Worm (Caenorhabditis elegans) whole organism, L4 larva: ENCODE results near the gene Y56A3A.22.
A peak's percentile ranks its signal among the peaks of the same experiment; 100 is the strongest.

ENCODE experiments used
- F49E8.2 ChIP-seq: sonication (generic microtip); optimal IDR thresholded peaks from 2 replicates; lab custom pipeline; 2016; ENCODE audit warnings: missing compliant biosample characterization, mild to moderate bottlenecking, missing genetic modification characterization, borderline replicate concordance
- R02D3.7 ChIP-seq: fragments of 150-350 bp; sonication (generic microtip); optimal IDR thresholded peaks from 3 replicates; lab custom pipeline; 2014; ENCODE audit warnings: missing biosample characterization, missing genetic modification characterization
- T20F7.1 ChIP-seq: fragments of 200-800 bp; sonication (Bioruptor generic); optimal IDR thresholded peaks from 2 replicates; lab custom pipeline; 2018; ENCODE audit warnings: mild to moderate bottlenecking, missing genetic modification characterization, missing compliant biosample characterization
- Y5F2A.4 ChIP-seq: fragments of 200-800 bp; sonication (Bioruptor generic); optimal IDR thresholded peaks from 2 replicates; lab custom pipeline; 2018; ENCODE audit warnings: mild to moderate bottlenecking, missing genetic modification characterization, missing compliant biosample characterization
- ZK546.5 ChIP-seq, 2 experiments: sonication (generic microtip); optimal IDR thresholded peaks; 2 replicates each; lab custom pipeline; 2017; ENCODE audit warnings: missing biosample characterization in 2 of 2, missing genetic modification characterization in 2 of 2
- aha-1 ChIP-seq: fragments of 150-350 bp; peaks from one replicate; lab custom pipeline; 2014; ENCODE audit warnings: missing biosample characterization, missing genetic modification characterization
- aly-2 ChIP-seq: sonication (generic microtip); optimal IDR thresholded peaks from 2 replicates; lab custom pipeline; 2018; ENCODE audit warnings: missing biosample characterization, missing genetic modification characterization
- ama-1 ChIP-seq: fragments of 150-350 bp; optimal IDR thresholded peaks from 2 replicates; lab custom pipeline; 2014; ENCODE audit warnings: inconsistent platforms, mixed read lengths
- attf-4 ChIP-seq: sonication (generic microtip); optimal IDR thresholded peaks from 3 replicates; lab custom pipeline; 2017; ENCODE audit warnings: missing biosample characterization, missing genetic modification characterization
- ceh-62 ChIP-seq: sonication (generic microtip); optimal IDR thresholded peaks from 2 replicates; lab custom pipeline; 2017; ENCODE audit warnings: missing biosample characterization, missing genetic modification characterization
- daf-16 ChIP-seq, 3 experiments: sonication (generic microtip); optimal IDR thresholded peaks; 2 replicates each; lab custom pipeline; 2016 to 2017; ENCODE audit warnings: missing genetic modification characterization in 3 of 3, missing genetic modification reagents in 3 of 3, mild to moderate bottlenecking in 2 of 3, missing compliant biosample characterization in 2 of 3, missing biosample characterization in 1 of 3, moderate library complexity in 1 of 3
- daf-19 ChIP-seq: fragments of 200-800 bp; sonication (Bioruptor generic); conservative IDR thresholded peaks from 2 replicates; pipeline ENCODE4 v1.3.6; 2022; ENCODE audit warnings: missing genetic modification characterization, missing compliant biosample characterization
- dmd-6 ChIP-seq: fragments of 200-800 bp; sonication (Bioruptor generic); IDR thresholded peaks from 2 replicates; pipeline ENCODE4 v1.3.6; 2022; ENCODE audit warnings: missing genetic modification reagents, missing genetic modification characterization, missing compliant biosample characterization
- dmd-8 ChIP-seq: fragments of 200-800 bp; sonication (Bioruptor generic); IDR thresholded peaks from 2 replicates; pipeline ENCODE4 v1.3.6; 2022; ENCODE audit warnings: missing genetic modification characterization, missing compliant biosample characterization
- dmd-9 ChIP-seq: fragments of 200-800 bp; sonication (Bioruptor generic); IDR thresholded peaks from 2 replicates; pipeline ENCODE4 v1.3.6; 2022; ENCODE audit warnings: missing genetic modification reagents, missing genetic modification characterization, missing compliant biosample characterization
- dve-1 ChIP-seq: sonication (generic microtip); optimal IDR thresholded peaks from 2 replicates; lab custom pipeline; 2017; ENCODE audit warnings: antibody characterized with exemption, mild to moderate bottlenecking, missing genetic modification characterization, missing compliant biosample characterization; ENCODE audit not compliant: insufficient read depth
- egl-43 ChIP-seq: fragments of 200-800 bp; sonication (Bioruptor generic); IDR thresholded peaks from 2 replicates; pipeline ENCODE4 v1.3.6; 2022; ENCODE audit warnings: missing genetic modification reagents, missing genetic modification characterization, missing compliant biosample characterization
- hif-1 ChIP-seq, 2 experiments: sonication (generic microtip); optimal IDR thresholded peaks; 2 replicates each; lab custom pipeline; 2016 to 2017; ENCODE audit warnings: missing compliant biosample characterization in 2 of 2, missing genetic modification characterization in 2 of 2, missing genetic modification reagents in 2 of 2, missing genotype in 2 of 2, mild to moderate bottlenecking in 1 of 2
- jun-1 ChIP-seq: fragments of 150-350 bp; optimal IDR thresholded peaks from 2 replicates; lab custom pipeline; 2014; ENCODE audit warnings: missing biosample characterization, missing genetic modification reagents, missing genetic modification characterization
- lim-7 ChIP-seq: fragments of 200-800 bp; sonication (Bioruptor generic); IDR thresholded peaks from 2 replicates; pipeline ENCODE4 v1.3.6; 2022; ENCODE audit warnings: missing genetic modification characterization, missing compliant biosample characterization
- lin-13 ChIP-seq: fragments of 150-350 bp; optimal IDR thresholded peaks from 2 replicates; lab custom pipeline; 2014; ENCODE audit warnings: missing biosample characterization, missing genetic modification reagents, missing genetic modification characterization
- lin-38 ChIP-seq: fragments of 200-800 bp; sonication (Bioruptor generic); IDR thresholded peaks from 2 replicates; pipeline ENCODE4 v1.3.6; 2022; ENCODE audit warnings: missing genetic modification reagents, missing genetic modification characterization, missing compliant biosample characterization
- lir-3 ChIP-seq: sonication (generic microtip); optimal IDR thresholded peaks from 2 replicates; lab custom pipeline; 2016; ENCODE audit warnings: mild to moderate bottlenecking, missing genetic modification characterization, missing compliant biosample characterization
- madf-9 ChIP-seq: fragments of 200-800 bp; sonication (Bioruptor generic); conservative IDR thresholded peaks from 2 replicates; pipeline ENCODE4 v1.3.6; 2022; ENCODE audit warnings: missing genetic modification reagents, missing genetic modification characterization, missing compliant biosample characterization
- mdl-1 ChIP-seq, 2 experiments: fragments of 150-350 bp in 1 of 2; sonication (generic microtip) in 1 of 2; optimal IDR thresholded peaks; 2 replicates each; lab custom pipeline; 2014 to 2017; ENCODE audit warnings: missing biosample characterization in 2 of 2, missing genetic modification characterization in 2 of 2
- mep-1 ChIP-seq: fragments of 150-350 bp; sonication (generic microtip); optimal IDR thresholded peaks from 3 replicates; lab custom pipeline; 2014; ENCODE audit warnings: missing biosample characterization, missing genetic modification characterization
- mes-2 ChIP-seq: sonication (generic microtip); optimal IDR thresholded peaks from 2 replicates; lab custom pipeline; 2016; ENCODE audit warnings: missing genotype, mild to moderate bottlenecking, missing genetic modification characterization, missing compliant biosample characterization; ENCODE audit not compliant: poor library complexity, severe bottlenecking
- mxl-2 ChIP-seq: fragments of 200-800 bp; sonication (Bioruptor generic); conservative IDR thresholded peaks from 2 replicates; pipeline ENCODE4 v1.3.6; 2022; ENCODE audit warnings: missing genetic modification reagents, missing genetic modification characterization, missing compliant biosample characterization
- nhr-102 ChIP-seq: sonication (generic microtip); optimal IDR thresholded peaks from 2 replicates; lab custom pipeline; 2016; ENCODE audit warnings: mild to moderate bottlenecking, missing genetic modification characterization, moderate library complexity, missing compliant biosample characterization
- nhr-111 ChIP-seq: fragments of 200-800 bp; sonication (Bioruptor generic); optimal IDR thresholded peaks from 2 replicates; lab custom pipeline; 2018; ENCODE audit warnings: mild to moderate bottlenecking, missing genetic modification characterization, missing compliant biosample characterization
- nhr-237 ChIP-seq: sonication (generic microtip); optimal IDR thresholded peaks from 2 replicates; lab custom pipeline; 2017; ENCODE audit warnings: missing biosample characterization, missing genetic modification characterization
- nhr-41 ChIP-seq: fragments of 200-800 bp; sonication (Bioruptor generic); IDR thresholded peaks from 2 replicates; pipeline ENCODE4 v1.3.6; 2022; ENCODE audit warnings: missing genetic modification reagents, missing genetic modification characterization, missing compliant biosample characterization
- nhr-48 ChIP-seq: sonication (generic microtip); optimal IDR thresholded peaks from 2 replicates; lab custom pipeline; 2016; ENCODE audit warnings: mild to moderate bottlenecking, missing genetic modification characterization, missing compliant biosample characterization
- nhr-6 ChIP-seq: fragments of 150-350 bp; optimal IDR thresholded peaks from 2 replicates; lab custom pipeline; 2014; ENCODE audit warnings: missing biosample characterization, missing genetic modification characterization
- php-3 ChIP-seq: fragments of 200-800 bp; sonication (Bioruptor generic); IDR thresholded peaks from 2 replicates; pipeline ENCODE4 v1.3.6; 2022; ENCODE audit warnings: missing genetic modification reagents, missing genetic modification characterization, missing compliant biosample characterization
- rbr-2 ChIP-seq: sonication (generic microtip); optimal IDR thresholded peaks from 2 replicates; lab custom pipeline; 2016; ENCODE audit warnings: missing genotype, missing genetic modification characterization, missing compliant biosample characterization
- set-16 ChIP-seq: fragments of 200-800 bp; sonication (Bioruptor generic); IDR thresholded peaks from 2 replicates; pipeline ENCODE4 v1.3.6; 2022; ENCODE audit warnings: missing genetic modification reagents, missing genetic modification characterization, missing compliant biosample characterization
- snpc-1.2 ChIP-seq: fragments of 200-800 bp; sonication (Bioruptor generic); IDR thresholded peaks from 2 replicates; pipeline ENCODE4 v1.3.6; 2022; ENCODE audit warnings: missing genetic modification reagents, missing genetic modification characterization, missing compliant biosample characterization
- spr-1 ChIP-seq: sonication (generic microtip); optimal IDR thresholded peaks from 2 replicates; lab custom pipeline; 2016; ENCODE audit warnings: mild to moderate bottlenecking, missing genetic modification characterization, missing compliant biosample characterization
- spr-3 ChIP-seq: fragments of 200-800 bp; sonication (Bioruptor generic); optimal IDR thresholded peaks from 2 replicates; lab custom pipeline; 2018; ENCODE audit warnings: mild to moderate bottlenecking, missing genetic modification characterization, missing compliant biosample characterization
- vab-7 ChIP-seq: fragments of 200-800 bp; sonication (Bioruptor generic); IDR thresholded peaks from 2 replicates; pipeline ENCODE4 v1.3.6; 2022; ENCODE audit warnings: missing genetic modification reagents, missing genetic modification characterization, missing compliant biosample characterization
- zag-1 ChIP-seq: fragments of 150-350 bp; optimal IDR thresholded peaks from 2 replicates; lab custom pipeline; 2014; ENCODE audit warnings: missing biosample characterization, missing genetic modification characterization
- zfp-2 ChIP-seq: sonication (generic microtip); optimal IDR thresholded peaks from 2 replicates; lab custom pipeline; 2016; ENCODE audit warnings: mild to moderate bottlenecking, missing genetic modification characterization, missing compliant biosample characterization
- zip-2 ChIP-seq: fragments of 150-350 bp; optimal IDR thresholded peaks from 2 replicates; lab custom pipeline; 2014; ENCODE audit warnings: missing biosample characterization, missing genetic modification characterization
- ztf-11 ChIP-seq: fragments of 150-350 bp; optimal IDR thresholded peaks from 2 replicates; lab custom pipeline; 2014; ENCODE audit warnings: missing biosample characterization, missing genetic modification characterization
- ztf-7 ChIP-seq: fragments of 150-350 bp; optimal IDR thresholded peaks from 2 replicates; lab custom pipeline; 2014; ENCODE audit warnings: missing biosample characterization, missing genetic modification characterization

Y56A3A.22 gene

DNA sequence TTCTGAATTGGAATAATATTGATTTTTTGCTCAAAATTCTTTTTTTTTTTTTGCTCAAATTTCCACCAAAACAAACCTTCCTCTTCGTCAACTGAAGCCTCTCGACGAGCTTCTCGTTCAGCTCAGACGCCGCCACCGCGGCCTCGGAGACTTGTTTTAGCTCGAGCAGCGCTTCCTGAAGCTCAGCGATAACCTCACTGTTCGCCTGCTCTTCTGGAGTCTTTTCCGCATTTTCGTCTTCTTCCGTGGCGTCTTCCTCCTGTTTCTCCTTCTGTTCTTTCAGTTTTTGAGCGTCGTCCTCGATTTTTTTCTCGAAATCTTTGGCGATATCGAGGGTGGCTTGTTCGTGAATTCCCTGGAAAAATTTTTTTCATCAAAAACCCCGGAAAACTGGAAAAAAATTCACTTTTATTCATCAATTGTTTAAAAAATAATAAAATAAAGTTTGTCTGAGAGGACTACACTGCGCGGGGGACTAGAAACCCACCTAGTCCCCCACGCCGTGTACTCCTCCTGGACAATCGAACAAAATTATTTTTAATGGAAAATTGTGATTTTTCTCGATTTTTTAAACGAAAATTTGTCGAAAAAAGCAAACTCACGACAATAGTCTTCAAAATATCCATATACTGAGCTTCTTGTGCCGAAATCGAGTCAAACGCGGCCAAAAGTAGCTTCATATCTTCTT is 24.7 kb downstream of the Y56A3A.22 start (continued):
- peak; percentile 100 for TF ChIP-seq mes-2 (tag; lab: Kevin White, UChicago)
- TF ChIP-seq php-3 (GFP tag; lab: Robert Waterston, UW), result no peak
- peak; percentile 13 for TF ChIP-seq spr-1
- TF ChIP-seq mxl-2 (GFP tag; lab: Robert Waterston, UW), result no peak
- TF ChIP-seq nhr-6 (tag; lab: Kevin White, UChicago), result no peak
- TF ChIP-seq zip-2 (tag; lab: Kevin White, UChicago), result no peak
- TF ChIP-seq dmd-8, result no peak
- peak; percentile 24 for TF ChIP-seq lin-13 (GFP tag; lab: Kevin White, UChicago)
- no peak for TF ChIP-seq Y5F2A.4
- TF ChIP-seq nhr-102 (tag; lab: Kevin White, UChicago), result peak; percentile 67
- TF ChIP-seq lim-7 (GFP tag; lab: Robert Waterston, UW), result no peak
- peak; percentile 66 for TF ChIP-seq set-16
- peak in 1 of 2 experiments; percentile 91 for TF ChIP-seq hif-1 (tag; optimal IDR thresholded peaks at IDR 0.05; lab: Kevin White, UChicago)
- TF ChIP-seq lin-38, result peak; percentile 80
- TF ChIP-seq ztf-7 (tag; lab: Kevin White, UChicago), result peak; percentile 69
- no peak for TF ChIP-seq zag-1 (tag; lab: Kevin White, UChicago)
- TF ChIP-seq F49E8.2 (tag; lab: Kevin White, UChicago), result peak; percentile 79
- 0 out of 2 replicates have a peak, but pooled peaks have one; percentile 31 for TF ChIP-seq vab-7 (GFP tag; lab: Robert Waterston, UW)
- no peak for TF ChIP-seq ama-1 (lab: Kevin White, UChicago)
- no peak for TF ChIP-seq daf-19 (GFP tag; lab: Robert Waterston, UW)
- TF ChIP-seq, all 104 proteins: peak for 48

DNA sequence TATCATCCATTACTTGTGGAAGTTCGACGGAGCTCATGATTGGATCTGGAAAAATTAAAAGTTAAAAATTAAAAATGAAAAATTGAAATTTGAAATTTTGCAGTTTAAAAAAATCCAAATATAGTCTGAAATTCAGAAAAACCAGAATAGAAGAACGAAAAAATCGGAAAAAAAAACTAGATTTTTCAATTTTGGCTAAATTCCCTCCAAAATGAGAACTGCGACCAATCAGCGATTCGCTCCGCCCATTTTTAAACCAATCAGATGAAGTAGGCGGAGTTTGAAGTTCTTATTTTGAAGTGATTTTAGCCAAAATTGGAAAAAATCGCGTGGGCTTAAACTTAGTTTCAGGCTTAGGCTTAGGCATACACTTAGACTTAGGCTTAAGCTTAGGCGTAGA is 25.5 kb downstream of the Y56A3A.22 start, which contains the start of gene Y56A3A.7:
Y56A3A.7 (minus strand) TSS at position 47 of the 400 bp plus-strand sequence.
- TF ChIP-seq mep-1 (tag; lab: Kevin White, UChicago) (no peak), aha-1 (tag; lab: Kevin White, UChicago) (peak; percentile 53), ZK546.5 (tag; optimal IDR thresholded peaks at IDR 0.05; lab: Kevin White, UChicago) (no peak), attf-4 (no peak), egl-43 (GFP tag; lab: Robert Waterston, UW) (no peak)
- TF ChIP-seq, all 104 proteins: peak for 1

DNA sequence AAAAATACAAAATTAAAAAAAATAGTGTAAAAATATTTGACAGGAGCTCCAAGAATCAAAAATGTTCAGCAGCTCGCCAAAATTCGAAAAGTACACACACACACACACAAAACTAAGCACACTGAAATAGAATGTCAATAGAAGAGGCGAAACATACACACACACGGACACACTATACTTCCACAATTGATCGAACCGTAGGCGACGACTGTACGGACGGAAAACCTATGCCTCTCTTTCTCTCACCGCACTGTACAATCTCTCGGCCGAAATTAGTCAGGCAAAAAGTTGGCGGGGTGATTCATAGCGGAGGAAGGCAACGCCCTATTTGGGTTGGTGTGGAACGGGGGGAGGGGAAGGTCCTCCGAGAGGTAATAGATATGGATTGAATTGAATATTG is 26.0 kb downstream of the Y56A3A.22 start:
- TF ChIP-seq mes-2 (tag; lab: Kevin White, UChicago), result peak; percentile 61
- TF ChIP-seq snpc-1.2, result no peak
- TF ChIP-seq madf-9 (GFP tag; lab: Robert Waterston, UW), result no peak
- TF ChIP-seq aly-2 (tag; lab: Kevin White, UChicago), result no peak
- TF ChIP-seq spr-3, result no peak
- peak; percentile 61 for TF ChIP-seq dve-1 (tag; lab: Kevin White, UChicago)
- TF ChIP-seq rbr-2 (tag; lab: Kevin White, UChicago), result no peak
- TF ChIP-seq nhr-41 (GFP tag; lab: Robert Waterston, UW), result no peak
- TF ChIP-seq lir-3, result no peak
- no peak for TF ChIP-seq ceh-62 (tag; lab: Kevin White, UChicago)
- no peak for TF ChIP-seq R02D3.7 (tag; lab: Kevin White, UChicago)
- peak; percentile 69 for TF ChIP-seq nhr-6 (tag; lab: Kevin White, UChicago)
- TF ChIP-seq nhr-48 (tag; lab: Kevin White, UChicago), result no peak
- no peak for TF ChIP-seq aha-1 (tag; lab: Kevin White, UChicago)
- TF ChIP-seq nhr-111 (GFP tag; lab: Kevin White, UChicago), result no peak
- no peak for TF ChIP-seq mdl-1 (tag; optimal IDR thresholded peaks at IDR 0.05; lab: Kevin White, UChicago)
- no peak for TF ChIP-seq zfp-2
- TF ChIP-seq ztf-11, result no peak
- no peak for TF ChIP-seq nhr-237 (tag; lab: Kevin White, UChicago)
- no peak for TF ChIP-seq daf-16 (GFP tag; optimal IDR thresholded peaks at IDR 0.05; lab: Kevin White, UChicago)
- peak; percentile 64 for TF ChIP-seq daf-16 (tag; optimal IDR thresholded peaks at IDR 0.05; lab: Kevin White, UChicago)
- TF ChIP-seq T20F7.1 (GFP tag; lab: Kevin White, UChicago), result no peak
- TF ChIP-seq php-3 (GFP tag; lab: Robert Waterston, UW), result 0 out of 2 replicates have a peak, but pooled peaks have one; percentile 33
- no peak for TF ChIP-seq dmd-9 (GFP tag; lab: Robert Waterston, UW)
- TF ChIP-seq zag-1 (tag; lab: Kevin White, UChicago), result no peak
- TF ChIP-seq jun-1 (tag; lab: Kevin White, UChicago), result no peak
- TF ChIP-seq dmd-6 (GFP tag; lab: Robert Waterston, UW), result peak; percentile 39; the same call in 1 of the 2 replicates
- TF ChIP-seq mep-1 (tag; lab: Kevin White, UChicago), result peak; percentile 54
